Fruit fly (Drosophila melanogaster) whole organism, embryonic: ENCODE results near the gene Tom40.

Experiments
- Aef1 ChIP-seq: fragments of 200-800 bp; sonication (Bioruptor generic); IDR thresholded peaks from 3 replicates; pipeline ENCODE4 v1.3.6; 2022; ENCODE audit warnings: missing biosample characterization, missing genetic modification characterization
- Asciz ChIP-seq: fragments of 200-800 bp; sonication (Bioruptor generic); optimal IDR thresholded peaks from 2 replicates; lab custom pipeline; 2017; ENCODE audit warnings: missing biosample characterization, mild to moderate bottlenecking, missing genetic modification characterization, missing genetic modification reagents
- Blimp-1 ChIP-seq: fragments of 200-800 bp; sonication (Bioruptor generic); optimal IDR thresholded peaks from 3 replicates; lab custom pipeline; 2018; ENCODE audit warnings: missing biosample characterization, missing genetic modification characterization, mild to moderate bottlenecking, moderate library complexity, missing genetic modification reagents
- CG11695 ChIP-seq: fragments of 200-800 bp; sonication (Bioruptor generic); IDR thresholded peaks from 3 replicates; pipeline ENCODE4 v1.3.6; 2022; ENCODE audit warnings: missing biosample characterization, missing genetic modification characterization
- CG12659 ChIP-seq: fragments of 200-800 bp; sonication (Bioruptor generic); optimal IDR thresholded peaks from 3 replicates; lab custom pipeline; 2017; ENCODE audit warnings: mild to moderate bottlenecking, missing biosample characterization, missing genetic modification reagents, missing genetic modification characterization
- CG13296 ChIP-seq: fragments of 200-800 bp; sonication (Bioruptor generic); optimal IDR thresholded peaks from 3 replicates; lab custom pipeline; 2018; ENCODE audit warnings: missing biosample characterization, mild to moderate bottlenecking, missing genetic modification characterization
- CG15073 ChIP-seq: fragments of 200-800 bp; sonication (Bioruptor generic); optimal IDR thresholded peaks from 2 replicates; lab custom pipeline; 2016; ENCODE audit warnings: missing biosample characterization, missing genetic modification characterization
- CG16815 ChIP-seq: fragments of 200-800 bp; sonication (Bioruptor generic); optimal IDR thresholded peaks from 3 replicates; lab custom pipeline; 2017; ENCODE audit warnings: missing biosample characterization, mild to moderate bottlenecking, missing genetic modification characterization
- CG18764 ChIP-seq: fragments of 200-800 bp; sonication (Bioruptor generic); optimal IDR thresholded peaks from 3 replicates; lab custom pipeline; 2016; ENCODE audit warnings: missing biosample characterization, missing genetic modification characterization
- CG2202 ChIP-seq: fragments of 200-800 bp; sonication (Bioruptor generic); optimal IDR thresholded peaks from 2 replicates; lab custom pipeline; 2018; ENCODE audit warnings: missing biosample characterization, mild to moderate bottlenecking, missing genetic modification characterization
- CG31224 ChIP-seq: fragments of 200-800 bp; sonication (Bioruptor generic); IDR thresholded peaks from 2 replicates; pipeline ENCODE4 v1.3.6; 2022; ENCODE audit warnings: missing biosample characterization, missing genetic modification characterization
- CG32532 ChIP-seq: fragments of 200-800 bp; sonication (Bioruptor generic); IDR thresholded peaks from 2 replicates; pipeline ENCODE4 v1.3.6; 2022; ENCODE audit warnings: missing biosample characterization, missing genetic modification characterization
- CG6813 ChIP-seq: fragments of 200-800 bp; sonication (Bioruptor generic); optimal IDR thresholded peaks from 2 replicates; lab custom pipeline; 2017; ENCODE audit warnings: missing biosample characterization, missing genetic modification characterization, mild to moderate bottlenecking, moderate library complexity, missing genetic modification reagents
- CG7372 ChIP-seq: fragments of 200-800 bp; sonication (Bioruptor generic); IDR thresholded peaks from 2 replicates; pipeline ENCODE4 v1.3.6; 2022; ENCODE audit warnings: missing biosample characterization, missing genetic modification characterization
- CG9215 ChIP-seq: fragments of 200-800 bp; sonication (Bioruptor generic); IDR thresholded peaks from 2 replicates; pipeline ENCODE4 v1.3.6; 2022; ENCODE audit warnings: missing biosample characterization, missing genetic modification characterization
- CG9727 ChIP-seq: fragments of 200-800 bp; sonication (Bioruptor generic); optimal IDR thresholded peaks from 3 replicates; lab custom pipeline; 2017; ENCODE audit warnings: missing biosample characterization, mild to moderate bottlenecking, missing genetic modification characterization
- CG9797 ChIP-seq: fragments of 200-800 bp; sonication (Bioruptor generic); optimal IDR thresholded peaks from 3 replicates; lab custom pipeline; 2018; ENCODE audit warnings: missing biosample characterization, mild to moderate bottlenecking, missing genetic modification characterization
- Chrac-16 ChIP-seq: fragments of 200-800 bp; sonication (Bioruptor generic); optimal IDR thresholded peaks from 3 replicates; lab custom pipeline; 2016; ENCODE audit warnings: missing biosample characterization, missing genetic modification characterization
- E2f1 ChIP-seq: fragments of 200-800 bp; sonication (Bioruptor generic); IDR thresholded peaks from 2 replicates; pipeline ENCODE4 v1.3.6; 2022; ENCODE audit warnings: missing biosample characterization, missing genetic modification characterization
- Fer1 ChIP-seq: fragments of 200-800 bp; sonication (Bioruptor generic); optimal IDR thresholded peaks from 2 replicates; lab custom pipeline; 2017; ENCODE audit warnings: missing biosample characterization, mild to moderate bottlenecking, missing genetic modification characterization
- Hand ChIP-seq: fragments of 200-800 bp; sonication (Bioruptor generic); optimal IDR thresholded peaks from 2 replicates; lab custom pipeline; 2017; ENCODE audit warnings: mild to moderate bottlenecking, missing biosample characterization, missing genetic modification reagents, missing genetic modification characterization
- Hmr ChIP-seq: fragments of 200-800 bp; sonication (Bioruptor generic); optimal IDR thresholded peaks from 3 replicates; lab custom pipeline; 2017; ENCODE audit warnings: mild to moderate bottlenecking, missing biosample characterization, missing genetic modification reagents, missing genetic modification characterization
- MESR4 ChIP-seq: fragments of 200-800 bp; sonication (Bioruptor generic); optimal IDR thresholded peaks from 2 replicates; lab custom pipeline; 2018; ENCODE audit warnings: missing biosample characterization, mild to moderate bottlenecking, missing genetic modification characterization, moderate library complexity
- Mad ChIP-seq: fragments of 200-800 bp; sonication (Bioruptor generic); optimal IDR thresholded peaks from 2 replicates; lab custom pipeline; 2016; ENCODE audit warnings: missing biosample characterization, missing genetic modification characterization
- Mes4 ChIP-seq: fragments of 200-800 bp; sonication (Bioruptor generic); optimal IDR thresholded peaks from 2 replicates; lab custom pipeline; 2016; ENCODE audit warnings: missing biosample characterization, missing genetic modification characterization
- Myb ChIP-seq: fragments of 200-800 bp; sonication (Bioruptor generic); optimal IDR thresholded peaks from 2 replicates; lab custom pipeline; 2016; ENCODE audit warnings: missing biosample characterization, missing genetic modification characterization
- Ravus ChIP-seq: fragments of 200-800 bp; sonication (Bioruptor generic); IDR thresholded peaks from 2 replicates; pipeline ENCODE4 v1.3.6; 2022; ENCODE audit warnings: missing biosample characterization, missing genetic modification characterization
- Rx ChIP-seq: fragments of 200-800 bp; sonication (Bioruptor generic); IDR thresholded peaks from 2 replicates; pipeline ENCODE4 v1.3.6; 2022; ENCODE audit warnings: missing biosample characterization, missing genetic modification characterization
- Scr ChIP-seq: fragments of 200-800 bp; sonication (Bioruptor generic); IDR thresholded peaks from 2 replicates; pipeline ENCODE4 v1.3.6; 2022; ENCODE audit warnings: missing biosample characterization, missing genetic modification characterization; ENCODE audit not compliant: partially characterized antibody
- cg ChIP-seq: fragments of 200-800 bp; sonication (Bioruptor generic); optimal IDR thresholded peaks from 3 replicates; lab custom pipeline; 2019; ENCODE audit warnings: missing biosample characterization, mild to moderate bottlenecking, missing genetic modification characterization, moderate library complexity
- emc ChIP-seq: fragments of 200-800 bp; sonication (Bioruptor generic); optimal IDR thresholded peaks from 2 replicates; lab custom pipeline; 2016; ENCODE audit warnings: missing biosample characterization, missing genetic modification characterization
- h ChIP-seq: fragments of >200 bp; optimal IDR thresholded peaks from 2 replicates; lab custom pipeline; 2017
- hb ChIP-seq: fragments of 200-800 bp; sonication (Bioruptor generic); IDR thresholded peaks from 3 replicates; pipeline ENCODE4 v1.3.6; 2022; ENCODE audit warnings: missing biosample characterization, missing genetic modification characterization; ENCODE audit not compliant: partially characterized antibody
- lbe ChIP-seq: fragments of 200-800 bp; sonication (Bioruptor generic); optimal IDR thresholded peaks from 2 replicates; lab custom pipeline; 2016; ENCODE audit warnings: missing biosample characterization, mild to moderate bottlenecking, missing genetic modification characterization
- lov ChIP-seq, 2 experiments: fragments of 200-800 bp in 1 of 2; fragments of >200 bp in 1 of 2; sonication (Bioruptor generic) in 1 of 2; IDR thresholded peaks in 1 of 2; optimal IDR thresholded peaks in 1 of 2; 2 replicates in 1 of 2; 3 replicates in 1 of 2; pipeline versions ENCODE4 v1.3.6 to Lab custom; 2017 to 2022; ENCODE audit warnings: missing biosample characterization in 1 of 2, missing genetic modification characterization in 1 of 2
- nau ChIP-seq: fragments of 200-800 bp; sonication (Bioruptor generic); optimal IDR thresholded peaks from 3 replicates; lab custom pipeline; 2017; ENCODE audit warnings: missing biosample characterization, mild to moderate bottlenecking, missing genetic modification characterization, missing genetic modification reagents
- nmo ChIP-seq: fragments of 200-800 bp; sonication (Bioruptor generic); optimal IDR thresholded peaks from 2 replicates; lab custom pipeline; 2018; ENCODE audit warnings: missing biosample characterization, mild to moderate bottlenecking, missing genetic modification characterization, moderate library complexity
- oc ChIP-seq: fragments of 200-800 bp; sonication (Bioruptor generic); optimal IDR thresholded peaks from 2 replicates; lab custom pipeline; 2018; ENCODE audit warnings: missing biosample characterization, mild to moderate bottlenecking, missing genetic modification characterization, moderate library complexity
- pan ChIP-seq, 4 experiments: fragments of >200 bp in 3 of 4; fragments of 200-800 bp in 1 of 4; sonication (Bioruptor generic) in 1 of 4; optimal IDR thresholded peaks in 3 of 4; IDR thresholded peaks in 1 of 4; 2 replicates each; pipeline versions ENCODE4 v1.3.6 to Lab custom; 2017 to 2022; ENCODE audit warnings: missing biosample characterization in 2 of 4, missing genetic modification characterization in 2 of 4, mixed read lengths in 1 of 4
- pfk ChIP-seq: fragments of 200-800 bp; sonication (Bioruptor generic); optimal IDR thresholded peaks from 2 replicates; lab custom pipeline; 2018; ENCODE audit warnings: missing biosample characterization, mild to moderate bottlenecking, missing genetic modification characterization, moderate library complexity
- rib ChIP-seq: fragments of 200-800 bp; sonication (Bioruptor generic); IDR thresholded peaks from 2 replicates; pipeline ENCODE4 v1.3.6; 2022; ENCODE audit warnings: missing biosample characterization, missing genetic modification characterization
- salm ChIP-seq: fragments of 200-800 bp; sonication (Bioruptor generic); optimal IDR thresholded peaks from 2 replicates; lab custom pipeline; 2018; ENCODE audit warnings: missing biosample characterization, mild to moderate bottlenecking, missing genetic modification characterization
- sens-2 ChIP-seq: fragments of 200-800 bp; sonication (Bioruptor generic); IDR thresholded peaks from 2 replicates; pipeline ENCODE4 v1.3.6; 2022; ENCODE audit warnings: missing biosample characterization, missing genetic modification characterization
- sim ChIP-seq: fragments of 200-800 bp; sonication (Bioruptor generic); IDR thresholded peaks from 2 replicates; pipeline ENCODE4 v1.3.6; 2022; ENCODE audit warnings: missing biosample characterization, missing genetic modification characterization
- tgo ChIP-seq: fragments of 200-800 bp; sonication (Bioruptor generic); IDR thresholded peaks from 3 replicates; pipeline ENCODE4 v1.3.6; 2022; ENCODE audit warnings: missing biosample characterization, missing genetic modification characterization
- trem ChIP-seq: fragments of 200-800 bp; optimal IDR thresholded peaks from 3 replicates; lab custom pipeline; 2019; ENCODE audit warnings: missing biosample characterization, mild to moderate bottlenecking, missing genetic modification characterization, moderate library complexity
- wek ChIP-seq: fragments of 200-800 bp; sonication (Bioruptor generic); optimal IDR thresholded peaks from 3 replicates; lab custom pipeline; 2018; ENCODE audit warnings: missing biosample characterization, mild to moderate bottlenecking, missing genetic modification characterization, moderate library complexity

Tom40 gene

DNA sequence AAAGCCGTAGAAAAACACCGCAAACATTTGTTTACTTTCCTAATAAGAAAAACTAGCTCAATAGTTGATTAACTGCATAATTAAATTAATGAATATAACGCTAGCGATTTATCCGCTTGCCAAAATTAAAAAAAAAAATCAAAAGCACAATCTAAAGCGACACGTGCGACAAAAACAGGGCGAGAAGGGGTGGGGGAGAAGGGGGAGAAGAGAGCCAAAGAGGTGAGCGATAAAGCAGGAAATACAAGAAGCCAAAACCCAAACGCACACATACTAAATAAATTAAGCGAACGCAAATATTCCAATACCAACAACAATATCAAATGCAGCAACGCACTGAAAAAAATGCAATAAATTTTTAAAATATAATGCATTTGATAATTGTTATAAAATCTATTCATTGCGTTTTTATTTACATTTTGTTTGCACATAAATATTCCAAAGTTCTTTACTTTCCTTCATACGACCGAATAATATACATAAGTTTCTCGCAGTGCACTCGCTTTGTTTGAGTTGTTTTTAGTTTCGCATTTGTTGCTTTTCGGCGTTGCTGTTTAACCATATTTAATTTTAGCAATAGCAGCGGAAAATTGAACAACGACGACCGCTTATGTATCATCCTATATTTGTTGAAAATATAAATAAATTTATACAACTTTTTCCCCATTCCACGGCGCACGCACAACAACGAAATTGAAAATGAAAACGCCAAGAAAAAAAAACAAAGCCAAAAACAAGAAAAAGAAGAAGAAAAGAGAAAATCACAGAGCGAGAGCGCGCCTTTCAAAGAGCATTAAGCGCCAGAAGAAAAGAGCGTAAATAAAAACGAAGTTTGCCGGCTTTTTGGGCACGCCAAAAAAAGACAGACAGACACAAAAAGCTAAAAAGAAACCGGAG lies 38.4 kb upstream of the Tom40 start:
- TF ChIP-seq pfk (GFP tag; lab: Kevin White, UChicago) (no peak), emc (GFP tag; lab: Kevin White, UChicago) (peak; percentile 86), cg (GFP tag; lab: Kevin White, UChicago) (peak; percentile 33), nau (GFP tag; lab: Kevin White, UChicago) (peak; percentile 95), Rx (GFP tag; lab: Robert Waterston, UW) (peak; percentile 91), sim (GFP tag; lab: Robert Waterston, UW) (peak; percentile 94), oc (peak; percentile 95), CG32532 (GFP tag; lab: Robert Waterston, UW) (peak; percentile 96), lov (optimal IDR thresholded peaks at IDR 0.05; lab: Kevin White, UChicago) (no peak), lov (GFP tag; IDR thresholded peaks at IDR 0.05; lab: Robert Waterston, UW) (peak; percentile 87), Mes4 (GFP tag; lab: Kevin White, UChicago) (peak; percentile 88), CG12659 (GFP tag; lab: Kevin White, UChicago) (peak; percentile 98), salm (tag; lab: Kevin White, UChicago) (peak; percentile 95), hb (GFP tag; lab: Robert Waterston, UW) (no peak), pan (optimal IDR thresholded peaks at IDR 0.05; lab: Kevin White, UChicago) (no peak), pan (GFP tag; optimal IDR thresholded peaks at IDR 0.05 in 1 of 2, IDR thresholded peaks at IDR 0.05 in 1 of 2) (peak in 1 of 2 experiments; percentile 98), CG6813 (GFP tag; lab: Kevin White, UChicago) (peak; percentile 93), Chrac-16 (peak; percentile 87), nmo (GFP tag; lab: Kevin White, UChicago) (peak; percentile 97), CG15073 (peak; percentile 48), CG2202 (peak; percentile 76), CG9797 (GFP tag; lab: Kevin White, UChicago) (no peak), CG31224 (GFP tag; lab: Robert Waterston, UW) (peak; percentile 91), CG18764 (GFP tag; lab: Kevin White, UChicago) (peak; percentile 85), h (lab: Kevin White, UChicago) (no peak), CG16815 (GFP tag; lab: Kevin White, UChicago) (peak; percentile 85), trem (tag; lab: Kevin White, UChicago) (peak; percentile 89), CG9727 (GFP tag; lab: Kevin White, UChicago) (peak; percentile 96), Asciz (peak; percentile 96), Mad (GFP tag; lab: Kevin White, UChicago) (peak; percentile 93), CG7372 (peak; percentile 94), rib (GFP tag; lab: Robert Waterston, UW) (peak; percentile 95), tgo (GFP tag; lab: Robert Waterston, UW) (peak; percentile 97), Ravus (GFP tag; lab: Robert Waterston, UW) (peak; percentile 88), Fer1 (peak; percentile 96), lbe (GFP tag; lab: Kevin White, UChicago) (peak; percentile 96), Blimp-1 (GFP tag; lab: Kevin White, UChicago) (peak; percentile 94), CG9215 (GFP tag; lab: Robert Waterston, UW) (peak; percentile 90), sens-2 (GFP tag; lab: Robert Waterston, UW) (peak; percentile 89), wek (peak; percentile 74), Myb (peak; percentile 68), Hmr (GFP tag; lab: Kevin White, UChicago) (peak; percentile 97), Scr (no peak), CG13296 (GFP tag; lab: Kevin White, UChicago) (peak; percentile 96), Hand (GFP tag; lab: Kevin White, UChicago) (peak; percentile 94), MESR4 (peak; percentile 31), Aef1 (peak; percentile 97), E2f1 (GFP tag; lab: Robert Waterston, UW) (peak; percentile 96), CG11695 (peak; percentile 95)
